Fruit fly (Drosophila melanogaster) whole organism, prepupa: Measurements from ENCODE around the gene CG14642.

Source experiments
- CG8632 ChIP-seq: fragments of 200-800 bp; sonication (Bioruptor generic); optimal IDR thresholded peaks from 3 replicates; lab custom pipeline; 2016; ENCODE audit warnings: missing biosample characterization, missing genetic modification characterization
- Eip75B ChIP-seq: fragments of 200-800 bp; sonication (Bioruptor generic); optimal IDR thresholded peaks from 3 replicates; lab custom pipeline; 2016; ENCODE audit warnings: missing biosample characterization, missing genetic modification characterization
- Sox102F ChIP-seq: fragments of 200-800 bp; sonication (Bioruptor generic); optimal IDR thresholded peaks from 2 replicates; lab custom pipeline; 2016; ENCODE audit warnings: missing biosample characterization, mild to moderate bottlenecking, missing genetic modification characterization
- pdm3 ChIP-seq: fragments of 200-800 bp; sonication (Bioruptor generic); optimal IDR thresholded peaks from 3 replicates; lab custom pipeline; 2016; ENCODE audit warnings: missing biosample characterization, missing genetic modification characterization
- vri ChIP-seq: fragments of 200-800 bp; sonication (Bioruptor generic); optimal IDR thresholded peaks from 3 replicates; lab custom pipeline; 2016; ENCODE audit warnings: missing biosample characterization, mild to moderate bottlenecking, missing genetic modification characterization

dm6 chr3R:4246578-4247070 lies 4.1 kb upstream of the CG14642 start, which contains the start of gene TwdlF:
- no peak for TF ChIP-seq Eip75B (GFP tag; lab: Kevin White, UChicago)
- no peak for TF ChIP-seq vri (GFP tag; lab: Kevin White, UChicago)
- no peak for TF ChIP-seq pdm3 (GFP tag; lab: Kevin White, UChicago)
- no peak for TF ChIP-seq CG8632
- no peak for TF ChIP-seq Sox102F
